Fruit fly (Drosophila melanogaster) whole organism, adult: ENCODE results near the gene CG42764.
"Not testable (repeated sequence)": the region's sequence is repeated elsewhere in the genome, so short reads cannot be mapped to it uniquely, and the experiment has no call there.

Source experiments
- CG11617 ChIP-seq: fragments of 200-800 bp; sonication (Bioruptor generic); optimal IDR thresholded peaks from 2 replicates; lab custom pipeline; 2017; ENCODE audit warnings: mild to moderate bottlenecking, missing biosample characterization, missing genetic modification reagents, missing genetic modification characterization
- CG12768 ChIP-seq: fragments of 200-800 bp; sonication (Bioruptor generic); optimal IDR thresholded peaks from 2 replicates; lab custom pipeline; 2017; ENCODE audit warnings: missing biosample characterization, missing genetic modification characterization, mild to moderate bottlenecking, moderate library complexity, missing genetic modification reagents
- CG14711 ChIP-seq: fragments of 200-800 bp; sonication (Bioruptor generic); optimal IDR thresholded peaks from 2 replicates; lab custom pipeline; 2018; ENCODE audit warnings: missing biosample characterization, mild to moderate bottlenecking, missing genetic modification characterization, moderate library complexity
- CG1620 ChIP-seq: fragments of 200-800 bp; sonication (Bioruptor generic); optimal IDR thresholded peaks from 2 replicates; lab custom pipeline; 2016; ENCODE audit warnings: missing biosample characterization, missing genetic modification characterization
- CG33017 ChIP-seq: fragments of 200-800 bp; sonication (Bioruptor generic); optimal IDR thresholded peaks from 2 replicates; lab custom pipeline; 2018; ENCODE audit warnings: missing biosample characterization, mild to moderate bottlenecking, missing genetic modification characterization, moderate library complexity
- CG5204 ChIP-seq: fragments of 200-800 bp; sonication (Bioruptor generic); optimal IDR thresholded peaks from 2 replicates; lab custom pipeline; 2016; ENCODE audit warnings: missing biosample characterization, missing genetic modification characterization
- CG7045 ChIP-seq: fragments of 200-800 bp; sonication (Bioruptor generic); optimal IDR thresholded peaks from 2 replicates; lab custom pipeline; 2017; ENCODE audit warnings: missing biosample characterization, mild to moderate bottlenecking, missing genetic modification characterization
- CG7101 ChIP-seq: fragments of 200-800 bp; sonication (Bioruptor generic); optimal IDR thresholded peaks from 2 replicates; lab custom pipeline; 2018; ENCODE audit warnings: missing biosample characterization, mild to moderate bottlenecking, missing genetic modification characterization, moderate library complexity
- Clk ChIP-seq: fragments of 200-800 bp; sonication (Bioruptor generic); optimal IDR thresholded peaks from 2 replicates; lab custom pipeline; 2017; ENCODE audit warnings: missing biosample characterization, missing genetic modification characterization
- Crg-1 ChIP-seq: fragments of 200-800 bp; sonication (Bioruptor generic); optimal IDR thresholded peaks from 2 replicates; lab custom pipeline; 2016; ENCODE audit warnings: missing biosample characterization, missing genetic modification characterization
- Hr96 ChIP-seq: fragments of 200-800 bp; sonication (Bioruptor generic); optimal IDR thresholded peaks from 2 replicates; lab custom pipeline; 2016; ENCODE audit warnings: missing biosample characterization, missing genetic modification characterization
- Mnt ChIP-seq: fragments of 200-800 bp; sonication (Bioruptor generic); optimal IDR thresholded peaks from 2 replicates; lab custom pipeline; 2016; ENCODE audit warnings: missing biosample characterization, mild to moderate bottlenecking, missing genetic modification characterization
- bab1 ChIP-seq: fragments of 200-800 bp; sonication (Bioruptor generic); optimal IDR thresholded peaks from 3 replicates; lab custom pipeline; 2019; ENCODE audit warnings: missing biosample characterization, mild to moderate bottlenecking, missing genetic modification characterization, moderate library complexity
- cic ChIP-seq: fragments of 200-800 bp; sonication (Bioruptor generic); optimal IDR thresholded peaks from 2 replicates; lab custom pipeline; 2017; ENCODE audit warnings: missing biosample characterization, mild to moderate bottlenecking, missing genetic modification characterization, moderate library complexity
- cnc ChIP-seq, 2 experiments: fragments of >200 bp; optimal IDR thresholded peaks; 2 replicates each; lab custom pipeline; 2017
- kay ChIP-seq: fragments of 200-800 bp; sonication (Bioruptor generic); peaks from one replicate; lab custom pipeline; 2016; ENCODE audit warnings: missing biosample characterization, missing genetic modification characterization, borderline replicate concordance
- ovo ChIP-seq: fragments of 200-800 bp; sonication (Bioruptor generic); optimal IDR thresholded peaks from 2 replicates; lab custom pipeline; 2016; ENCODE audit warnings: missing biosample characterization, missing genetic modification characterization
- pad ChIP-seq: fragments of 200-800 bp; sonication (Bioruptor generic); optimal IDR thresholded peaks from 3 replicates; lab custom pipeline; 2017; ENCODE audit warnings: missing biosample characterization, missing genetic modification characterization, mild to moderate bottlenecking, moderate library complexity, missing genetic modification reagents
- tj ChIP-seq: fragments of 200-800 bp; sonication (Bioruptor generic); optimal IDR thresholded peaks from 3 replicates; lab custom pipeline; 2017; ENCODE audit warnings: missing biosample characterization, mild to moderate bottlenecking, missing genetic modification characterization, moderate library complexity
- toe ChIP-seq: fragments of 200-800 bp; sonication (Bioruptor generic); optimal IDR thresholded peaks from 2 replicates; lab custom pipeline; 2016; ENCODE audit warnings: missing biosample characterization, missing genetic modification characterization

CG42764 gene

DNA sequence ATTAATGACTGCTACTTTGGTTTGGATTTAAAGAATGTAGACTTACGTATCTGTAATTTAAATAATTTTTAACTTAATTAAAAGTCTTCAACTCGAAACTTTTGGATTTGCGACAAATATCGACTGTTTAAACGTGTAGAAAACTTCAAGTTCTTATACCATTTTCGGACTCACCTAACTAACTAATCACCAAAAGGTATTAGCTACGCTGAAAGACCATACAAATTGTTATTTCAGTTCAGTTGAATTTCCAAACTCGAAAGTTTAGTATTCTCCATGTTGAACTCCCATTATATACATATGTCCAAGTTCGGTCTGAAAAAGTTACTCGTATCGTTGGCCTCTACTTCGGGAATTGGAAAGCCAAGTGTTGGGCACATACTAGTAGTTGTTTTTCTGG, 39.9 kb upstream of the CG42764 start, which contains the start of gene CG5078:
Gene CG5078, plus strand, starts transcription at position 301 of the 400 bp plus-strand sequence.
- TF ChIP-seq CG11617 (GFP tag; lab: Kevin White, UChicago) (no peak), ovo (GFP tag; lab: Kevin White, UChicago) (no peak), Mnt (GFP tag; lab: Kevin White, UChicago) (no peak), CG12768 (GFP tag; lab: Kevin White, UChicago) (no peak), CG33017 (tag; lab: Kevin White, UChicago) (no peak), cic (GFP tag; lab: Kevin White, UChicago) (no peak), Crg-1 (GFP tag; lab: Kevin White, UChicago) (no peak), Clk (GFP tag; lab: Kevin White, UChicago) (no peak), cnc (optimal IDR thresholded peaks at IDR 0.05; lab: Kevin White, UChicago) (no peak), tj (GFP tag; lab: Kevin White, UChicago) (no peak)

DNA sequence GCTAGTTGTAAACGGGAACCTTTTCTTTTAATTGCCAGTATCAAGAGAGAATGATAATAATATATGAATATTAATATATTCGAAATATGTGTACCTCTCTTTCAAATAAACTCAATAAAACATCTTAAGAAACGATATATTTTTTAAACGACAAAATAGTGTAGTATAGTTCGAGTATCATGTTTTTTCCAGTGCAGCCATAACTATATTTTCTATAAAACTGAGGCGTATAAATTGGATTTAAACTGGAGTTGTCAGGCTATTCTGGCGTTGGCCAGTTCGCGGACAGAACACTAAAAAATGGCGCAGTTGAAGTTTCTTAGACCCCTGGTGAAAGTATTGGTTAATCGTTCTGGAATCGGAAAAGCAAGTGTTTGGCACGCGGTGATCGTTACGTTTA, 38.0 kb upstream of the CG42764 start, which contains the start of gene CG17637:
Gene CG17637, plus strand, starts transcription at position 301 of the 400 bp plus-strand sequence.
- TF ChIP-seq CG33017 (tag; lab: Kevin White, UChicago); cic (GFP tag; lab: Kevin White, UChicago); pad (GFP tag; lab: Kevin White, UChicago): not testable (repeated sequence)

dm6 chr3L:20503256-20503655, 37.4 kb upstream of the CG42764 start:
- TF ChIP-seq kay (GFP tag; lab: Kevin White, UChicago) (no peak), ovo (GFP tag; lab: Kevin White, UChicago) (no peak), CG7101 (no peak), CG14711 (tag; lab: Kevin White, UChicago) (no peak), Hr96 (GFP tag; lab: Kevin White, UChicago) (no peak), Crg-1 (GFP tag; lab: Kevin White, UChicago) (no peak), CG5204 (no peak), pad (GFP tag; lab: Kevin White, UChicago) (no peak), CG11617 (GFP tag; lab: Kevin White, UChicago) (no peak), toe (GFP tag; lab: Kevin White, UChicago) (no peak), tj (GFP tag; lab: Kevin White, UChicago) (no peak), CG12768 (GFP tag; lab: Kevin White, UChicago) (no peak), cnc (optimal IDR thresholded peaks at IDR 0.05; lab: Kevin White, UChicago) (no peak), CG1620 (no peak), cic (GFP tag; lab: Kevin White, UChicago) (no peak), Mnt (GFP tag; lab: Kevin White, UChicago) (no peak), CG33017 (tag; lab: Kevin White, UChicago) (no peak), Clk (GFP tag; lab: Kevin White, UChicago) (no peak), bab1 (GFP tag; lab: Kevin White, UChicago) (no peak)

- not testable (repeated sequence) for TF ChIP-seq CG5204; CG7045 (GFP tag; lab: Kevin White, UChicago); Mnt (GFP tag; lab: Kevin White, UChicago)
Measured at dm6 chr3L:20499536-20499935, 33.7 kb upstream of the CG42764 start, which contains the start of gene CG18281. TSS of gene CG18281 (plus strand) at chr3L:20499836.

DNA sequence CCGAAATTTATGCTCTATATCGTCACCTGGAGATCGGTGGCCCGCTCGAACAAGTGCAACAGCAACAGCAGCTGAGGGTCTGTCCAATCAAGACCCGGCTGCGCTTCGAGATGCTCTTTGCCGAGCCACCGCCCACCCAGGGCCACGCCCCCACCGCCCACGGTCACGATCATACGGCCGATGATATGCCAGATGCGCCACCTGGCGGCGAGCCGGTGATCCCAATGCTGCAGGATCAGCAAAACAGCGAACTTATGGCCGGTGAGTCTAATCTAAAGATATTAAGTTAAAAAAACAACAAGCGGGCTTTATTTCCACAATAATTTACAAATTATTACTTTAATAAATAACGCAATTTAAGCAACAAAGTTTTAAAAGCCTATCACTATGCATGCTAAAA, 32.4 kb upstream of the CG42764 start:
- no peak for TF ChIP-seq Clk (GFP tag; lab: Kevin White, UChicago)
- TF ChIP-seq CG1620, result no peak
- TF ChIP-seq CG7045 (GFP tag; lab: Kevin White, UChicago), result no peak
- no peak for TF ChIP-seq CG5204
- no peak for TF ChIP-seq Crg-1 (GFP tag; lab: Kevin White, UChicago)
- no peak for TF ChIP-seq CG14711 (tag; lab: Kevin White, UChicago)
- TF ChIP-seq toe (GFP tag; lab: Kevin White, UChicago), result no peak
- TF ChIP-seq Hr96 (GFP tag; lab: Kevin White, UChicago), result no peak
- no peak for TF ChIP-seq cic (GFP tag; lab: Kevin White, UChicago)
- no peak for TF ChIP-seq kay (GFP tag; lab: Kevin White, UChicago)

dm6 chr3L:20497124-20497996, 31.5 kb upstream of the CG42764 start, which contains the start of gene CG32425:
TSS of gene CG32425 (plus strand) at chr3L:20497323.
- TF ChIP-seq cic (GFP tag; lab: Kevin White, UChicago) (peak; percentile 1), tj (GFP tag; lab: Kevin White, UChicago) (no peak), ovo (GFP tag; lab: Kevin White, UChicago) (no peak), Mnt (GFP tag; lab: Kevin White, UChicago) (peak; percentile 15), bab1 (GFP tag; lab: Kevin White, UChicago) (no peak), CG5204 (no peak), CG11617 (GFP tag; lab: Kevin White, UChicago) (peak; percentile 47), CG7101 (peak; percentile 31), cnc (optimal IDR thresholded peaks at IDR 0.05; lab: Kevin White, UChicago) (no peak)
